Fruit fly (Drosophila melanogaster) whole organism, prepupa: ENCODE measurements around the gene alphaKap4.
A peak's percentile ranks its signal among the peaks of the same experiment; 100 is the strongest.

Experiments used
- CG15336 ChIP-seq: fragments of 200-800 bp; sonication (Bioruptor generic); IDR thresholded peaks from 2 replicates; pipeline ENCODE4 v1.3.6; 2022; ENCODE audit warnings: missing biosample characterization, missing genetic modification characterization
- CG3032 ChIP-seq: fragments of 200-800 bp; optimal IDR thresholded peaks from 2 replicates; lab custom pipeline; 2019; ENCODE audit warnings: missing biosample characterization, mild to moderate bottlenecking, missing genetic modification characterization, moderate library complexity
- CG31627 ChIP-seq: fragments of 200-800 bp; sonication (Bioruptor generic); optimal IDR thresholded peaks from 3 replicates; lab custom pipeline; 2016; ENCODE audit warnings: missing biosample characterization, missing genetic modification characterization
- CG9139 ChIP-seq: fragments of 200-800 bp; sonication (Bioruptor generic); optimal IDR thresholded peaks from 3 replicates; lab custom pipeline; 2017; ENCODE audit warnings: missing biosample characterization, mild to moderate bottlenecking, missing genetic modification characterization
- Ets96B ChIP-seq: fragments of 200-800 bp; optimal IDR thresholded peaks from 2 replicates; lab custom pipeline; 2019; ENCODE audit warnings: missing biosample characterization, mild to moderate bottlenecking, missing genetic modification characterization, moderate library complexity
- Sox15 ChIP-seq: fragments of 200-800 bp; sonication (Bioruptor generic); optimal IDR thresholded peaks from 3 replicates; lab custom pipeline; 2016; ENCODE audit warnings: missing biosample characterization, missing genetic modification characterization

DNA sequence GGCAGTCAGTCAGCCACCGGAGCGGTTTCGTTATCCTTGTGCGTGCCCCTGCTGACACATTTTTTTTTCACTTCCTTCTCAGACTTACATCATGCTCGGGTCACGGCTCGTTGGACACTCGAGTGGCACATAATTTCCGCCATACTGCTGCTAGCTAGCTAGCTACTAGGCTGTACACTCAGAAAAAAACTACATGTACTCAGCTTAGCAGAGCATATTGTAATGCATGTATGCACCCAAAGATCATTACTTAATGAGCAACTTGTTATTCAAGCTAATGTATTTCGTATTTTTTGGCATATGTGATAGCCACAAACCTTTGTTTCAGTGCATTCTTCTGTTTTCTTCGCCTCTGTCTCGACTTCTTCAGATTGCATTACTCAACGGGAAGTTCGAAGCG lies 46.4 kb downstream of the alphaKap4 start:
- TF ChIP-seq Sox15 (GFP tag; lab: Kevin White, UChicago), result no peak
- TF ChIP-seq Ets96B (tag; lab: Kevin White, UChicago), result no peak
- no peak for TF ChIP-seq CG31627 (GFP tag; lab: Kevin White, UChicago)
- TF ChIP-seq CG3032 (tag; lab: Kevin White, UChicago), result no peak
- TF ChIP-seq CG15336, result 0 out of 2 replicates have a peak, but pooled peaks have one; percentile 9
- no peak for TF ChIP-seq CG9139 (GFP tag; lab: Kevin White, UChicago)
